Fruit fly (Drosophila melanogaster) whole organism, embryonic: ENCODE data around the gene CG43845.

Experiments
- BtbVII ChIP-seq: fragments of 200-800 bp; sonication (Bioruptor generic); optimal IDR thresholded peaks from 3 replicates; lab custom pipeline; 2017; ENCODE audit warnings: missing biosample characterization, mild to moderate bottlenecking, missing genetic modification characterization
- Bteb2 ChIP-seq: fragments of 200-800 bp; sonication (Bioruptor generic); optimal IDR thresholded peaks from 2 replicates; lab custom pipeline; 2016; ENCODE audit warnings: missing biosample characterization, missing genetic modification characterization
- CG10321 ChIP-seq: fragments of 200-800 bp; sonication (Bioruptor generic); IDR thresholded peaks from 2 replicates; pipeline ENCODE4 v1.3.6; 2022; ENCODE audit warnings: missing biosample characterization, missing genetic modification characterization
- CG11456 ChIP-seq: fragments of 200-800 bp; sonication (Bioruptor generic); IDR thresholded peaks from 3 replicates; pipeline ENCODE4 v1.3.6; 2022; ENCODE audit warnings: missing biosample characterization, missing genetic modification characterization
- CG11560 ChIP-seq: fragments of 200-800 bp; sonication (Bioruptor generic); IDR thresholded peaks from 3 replicates; pipeline ENCODE4 v1.3.6; 2022; ENCODE audit warnings: missing biosample characterization, missing genetic modification characterization
- CG11723 ChIP-seq: fragments of 200-800 bp; sonication (Bioruptor generic); optimal IDR thresholded peaks from 2 replicates; lab custom pipeline; 2017; ENCODE audit warnings: missing biosample characterization, mild to moderate bottlenecking, missing genetic modification characterization
- CG12219 ChIP-seq: fragments of 200-800 bp; sonication (Bioruptor generic); optimal IDR thresholded peaks from 3 replicates; lab custom pipeline; 2018; ENCODE audit warnings: missing biosample characterization, mild to moderate bottlenecking, missing genetic modification characterization
- CG15696 ChIP-seq: fragments of 200-800 bp; sonication (Bioruptor generic); optimal IDR thresholded peaks from 2 replicates; lab custom pipeline; 2019; ENCODE audit warnings: missing biosample characterization, mild to moderate bottlenecking, missing genetic modification characterization, moderate library complexity
- CG17328 ChIP-seq: fragments of 200-800 bp; sonication (Bioruptor generic); IDR thresholded peaks from 2 replicates; pipeline ENCODE4 v1.3.6; 2022; ENCODE audit warnings: missing biosample characterization, missing genetic modification characterization
- CG17612 ChIP-seq: fragments of 200-800 bp; sonication (Bioruptor generic); IDR thresholded peaks from 2 replicates; pipeline ENCODE4 v1.3.6; 2022; ENCODE audit warnings: missing biosample characterization, missing genetic modification characterization
- CG17802 ChIP-seq: fragments of 200-800 bp; sonication (Bioruptor generic); optimal IDR thresholded peaks from 2 replicates; lab custom pipeline; 2018; ENCODE audit warnings: missing biosample characterization, mild to moderate bottlenecking, missing genetic modification characterization, moderate library complexity
- CG17912 ChIP-seq: fragments of 200-800 bp; sonication (Bioruptor generic); optimal IDR thresholded peaks from 2 replicates; lab custom pipeline; 2018; ENCODE audit warnings: missing biosample characterization, mild to moderate bottlenecking, missing genetic modification characterization
- CG2875 ChIP-seq: fragments of 200-800 bp; sonication (Bioruptor generic); optimal IDR thresholded peaks from 2 replicates; lab custom pipeline; 2017; ENCODE audit warnings: missing biosample characterization, mild to moderate bottlenecking, missing genetic modification characterization, missing genetic modification reagents
- CG30020 ChIP-seq: fragments of 200-800 bp; optimal IDR thresholded peaks from 2 replicates; lab custom pipeline; 2019; ENCODE audit warnings: missing biosample characterization, mild to moderate bottlenecking, missing genetic modification characterization, moderate library complexity
- CG30403 ChIP-seq: fragments of 200-800 bp; sonication (Bioruptor generic); optimal IDR thresholded peaks from 3 replicates; lab custom pipeline; 2016; ENCODE audit warnings: missing biosample characterization, missing genetic modification characterization
- CG31224 ChIP-seq: fragments of 200-800 bp; sonication (Bioruptor generic); IDR thresholded peaks from 2 replicates; pipeline ENCODE4 v1.3.6; 2022; ENCODE audit warnings: missing biosample characterization, missing genetic modification characterization
- CG31441 ChIP-seq: fragments of 200-800 bp; sonication (Bioruptor generic); IDR thresholded peaks from 2 replicates; pipeline ENCODE4 v1.3.6; 2022; ENCODE audit warnings: missing biosample characterization, missing genetic modification characterization
- CG3407 ChIP-seq: fragments of 200-800 bp; sonication (Bioruptor generic); optimal IDR thresholded peaks from 2 replicates; lab custom pipeline; 2018; ENCODE audit warnings: missing biosample characterization, mild to moderate bottlenecking, missing genetic modification characterization
- CG3726 ChIP-seq: fragments of 200-800 bp; sonication (Bioruptor generic); IDR thresholded peaks from 3 replicates; pipeline ENCODE4, ENCODE4 v1.3.6; 2022; ENCODE audit warnings: missing biosample characterization, missing genetic modification characterization
- CG43689 ChIP-seq: fragments of 200-800 bp; sonication (Bioruptor generic); IDR thresholded peaks from 2 replicates; pipeline ENCODE4 v1.3.6; 2022; ENCODE audit warnings: missing biosample characterization, missing genetic modification characterization
- CG4617 ChIP-seq: fragments of 200-800 bp; sonication (Bioruptor generic); optimal IDR thresholded peaks from 3 replicates; lab custom pipeline; 2016; ENCODE audit warnings: missing biosample characterization, missing genetic modification characterization, borderline replicate concordance
- CG4730 ChIP-seq: fragments of 200-800 bp; sonication (Bioruptor generic); IDR thresholded peaks from 2 replicates; pipeline ENCODE4 v1.3.6; 2022; ENCODE audit warnings: missing biosample characterization, missing genetic modification characterization
- CG4854 ChIP-seq: fragments of 200-800 bp; sonication (Bioruptor generic); optimal IDR thresholded peaks from 2 replicates; lab custom pipeline; 2016; ENCODE audit warnings: missing biosample characterization, missing genetic modification characterization, inconsistent platforms
- CG5180 ChIP-seq: fragments of 200-800 bp; sonication (Bioruptor generic); optimal IDR thresholded peaks from 3 replicates; lab custom pipeline; 2017; ENCODE audit warnings: missing biosample characterization, missing genetic modification characterization, mild to moderate bottlenecking, moderate library complexity, missing genetic modification reagents
- CG6654 ChIP-seq: fragments of 200-800 bp; sonication (Bioruptor generic); optimal IDR thresholded peaks from 2 replicates; lab custom pipeline; 2017; ENCODE audit warnings: missing biosample characterization, mild to moderate bottlenecking, missing genetic modification characterization
- CG6813 ChIP-seq: fragments of 200-800 bp; sonication (Bioruptor generic); optimal IDR thresholded peaks from 2 replicates; lab custom pipeline; 2017; ENCODE audit warnings: missing biosample characterization, missing genetic modification characterization, mild to moderate bottlenecking, moderate library complexity, missing genetic modification reagents
- CG7839 ChIP-seq: fragments of 200-800 bp; sonication (Bioruptor generic); optimal IDR thresholded peaks from 3 replicates; lab custom pipeline; 2018; ENCODE audit warnings: missing biosample characterization, mild to moderate bottlenecking, missing genetic modification characterization, moderate library complexity
- CG9727 ChIP-seq: fragments of 200-800 bp; sonication (Bioruptor generic); optimal IDR thresholded peaks from 3 replicates; lab custom pipeline; 2017; ENCODE audit warnings: missing biosample characterization, mild to moderate bottlenecking, missing genetic modification characterization
- CTCF ChIP-seq: fragments of 200-800 bp; sonication (Bioruptor generic); optimal IDR thresholded peaks from 2 replicates; lab custom pipeline; 2017; ENCODE audit warnings: missing biosample characterization, mild to moderate bottlenecking, missing genetic modification characterization, moderate library complexity
- Dbx ChIP-seq: fragments of 200-800 bp; sonication (Bioruptor generic); IDR thresholded peaks from 3 replicates; pipeline ENCODE4 v1.3.6; 2022; ENCODE audit warnings: missing biosample characterization, missing genetic modification characterization
- Deaf1 ChIP-seq: fragments of 200-800 bp; optimal IDR thresholded peaks from 3 replicates; lab custom pipeline; 2019; ENCODE audit warnings: missing biosample characterization, mild to moderate bottlenecking, missing genetic modification characterization, moderate library complexity
- Eip74EF ChIP-seq, 2 experiments: fragments of 200-800 bp in 1 of 2; fragments of >200 bp in 1 of 2; sonication (Bioruptor generic) in 1 of 2; optimal IDR thresholded peaks; 2 replicates each; lab custom pipeline; 2017 to 2019; ENCODE audit warnings: missing biosample characterization in 2 of 2, missing genetic modification characterization in 2 of 2, mild to moderate bottlenecking in 1 of 2, moderate library complexity in 1 of 2
- H2.0 ChIP-seq: fragments of 200-800 bp; sonication (Bioruptor generic); IDR thresholded peaks from 2 replicates; pipeline ENCODE4 v1.3.6; 2022; ENCODE audit warnings: missing biosample characterization, missing genetic modification characterization
- HHEX ChIP-seq: fragments of 200-800 bp; sonication (Bioruptor generic); optimal IDR thresholded peaks from 3 replicates; lab custom pipeline; 2017; ENCODE audit warnings: missing biosample characterization, mild to moderate bottlenecking, missing genetic modification characterization, missing genetic modification reagents
- HLH54F ChIP-seq: fragments of 200-800 bp; sonication (Bioruptor generic); optimal IDR thresholded peaks from 3 replicates; lab custom pipeline; 2016; ENCODE audit warnings: missing biosample characterization, missing genetic modification characterization
- Lhr ChIP-seq: fragments of 200-800 bp; sonication (Bioruptor generic); optimal IDR thresholded peaks from 3 replicates; lab custom pipeline; 2017; ENCODE audit warnings: mild to moderate bottlenecking, missing biosample characterization, missing genetic modification reagents, missing genetic modification characterization
- Lpt ChIP-seq: fragments of >200 bp; optimal IDR thresholded peaks from 2 replicates; lab custom pipeline; 2018; ENCODE audit warnings: missing biosample characterization, missing genetic modification characterization
- MBD-R2 ChIP-seq: fragments of 200-800 bp; sonication (Bioruptor generic); IDR thresholded peaks from 2 replicates; pipeline ENCODE4 v1.3.6; 2022; ENCODE audit warnings: missing biosample characterization, missing genetic modification characterization
- Meics ChIP-seq: fragments of 200-800 bp; sonication (Bioruptor generic); optimal IDR thresholded peaks from 2 replicates; lab custom pipeline; 2017; ENCODE audit warnings: missing biosample characterization, mild to moderate bottlenecking, missing genetic modification characterization
- bcd ChIP-seq: fragments of 200-800 bp; sonication (Bioruptor generic); optimal IDR thresholded peaks from 2 replicates; lab custom pipeline; 2017; ENCODE audit warnings: missing biosample characterization, mild to moderate bottlenecking, missing genetic modification characterization
- caup ChIP-seq: fragments of 200-800 bp; sonication (Bioruptor generic); optimal IDR thresholded peaks from 3 replicates; lab custom pipeline; 2017; ENCODE audit warnings: missing biosample characterization, mild to moderate bottlenecking, missing genetic modification characterization, moderate library complexity; ENCODE audit not compliant: severe bottlenecking
- emc ChIP-seq: fragments of 200-800 bp; sonication (Bioruptor generic); optimal IDR thresholded peaks from 2 replicates; lab custom pipeline; 2016; ENCODE audit warnings: missing biosample characterization, missing genetic modification characterization
- eve ChIP-seq, 2 experiments: fragments of >200 bp; optimal IDR thresholded peaks; 2 replicates each; lab custom pipeline; 2017; ENCODE audit warnings: missing biosample characterization in 2 of 2, missing genetic modification characterization in 2 of 2
- grn ChIP-seq: fragments of 200-800 bp; sonication (Bioruptor generic); optimal IDR thresholded peaks from 3 replicates; lab custom pipeline; 2017; ENCODE audit warnings: missing biosample characterization, missing genetic modification characterization
- gsb ChIP-seq: fragments of 200-800 bp; sonication (Bioruptor generic); IDR thresholded peaks from 2 replicates; pipeline ENCODE4 v1.3.6; 2022; ENCODE audit warnings: missing biosample characterization, missing genetic modification characterization
- jumu ChIP-seq: fragments of 200-800 bp; sonication (Bioruptor generic); optimal IDR thresholded peaks from 3 replicates; lab custom pipeline; 2016; ENCODE audit warnings: missing biosample characterization, missing genetic modification characterization
- odd ChIP-seq: fragments of 200-800 bp; sonication (Bioruptor generic); optimal IDR thresholded peaks from 2 replicates; lab custom pipeline; 2017; ENCODE audit warnings: missing biosample characterization, mild to moderate bottlenecking, missing genetic modification characterization
- ro ChIP-seq: fragments of 200-800 bp; sonication (Bioruptor generic); IDR thresholded peaks from 2 replicates; pipeline ENCODE4 v1.3.6; 2022; ENCODE audit warnings: missing biosample characterization, missing genetic modification characterization
- so ChIP-seq: fragments of 200-800 bp; sonication (Bioruptor generic); IDR thresholded peaks from 3 replicates; pipeline ENCODE4 v1.3.6; 2022; ENCODE audit warnings: missing biosample characterization, missing genetic modification characterization
- stc ChIP-seq: fragments of 200-800 bp; sonication (Bioruptor generic); IDR thresholded peaks from 2 replicates; pipeline ENCODE4 v1.3.6; 2022; ENCODE audit warnings: missing biosample characterization, missing genetic modification characterization
- ttk ChIP-seq: fragments of 200-800 bp; sonication (Bioruptor generic); IDR thresholded peaks from 2 replicates; pipeline ENCODE4 v2.1.2; 2022; ENCODE audit warnings: missing biosample characterization, missing genetic modification characterization

The CG43845 gene

DNA sequence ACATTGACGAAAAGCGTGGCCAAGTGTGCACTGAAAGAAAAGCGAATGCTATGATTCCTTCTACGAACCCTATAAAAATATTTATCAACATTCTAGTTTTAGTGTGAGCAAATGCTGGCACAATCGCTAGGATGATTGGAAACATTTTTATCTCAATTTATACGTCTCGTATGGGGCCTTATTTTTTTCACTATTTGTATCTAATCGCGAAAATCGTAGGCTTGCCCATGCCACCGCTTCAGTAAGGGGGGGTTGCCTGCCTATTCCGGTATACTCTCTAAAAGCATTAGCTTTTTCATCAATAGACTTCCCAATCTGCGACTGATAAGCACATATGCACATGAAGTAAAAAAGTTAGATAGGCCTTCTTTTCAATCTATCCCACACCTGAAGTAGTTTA is 42.7 kb upstream of the CG43845 start (continued):
- TF ChIP-seq CG30403 (GFP tag; lab: Kevin White, UChicago) (peak; percentile 71), CG11723 (GFP tag; lab: Kevin White, UChicago) (peak; percentile 62), CG17612 (GFP tag; lab: Robert Waterston, UW) (peak; percentile 69), Eip74EF (GFP tag; optimal IDR thresholded peaks at IDR 0.05; lab: Kevin White, UChicago) (peak in 1 of 2 experiments; percentile 59), ttk (GFP tag; lab: Robert Waterston, UW) (peak; percentile 84), HLH54F (GFP tag; lab: Kevin White, UChicago) (peak; percentile 80), CG2875 (GFP tag; lab: Kevin White, UChicago) (peak; percentile 40), CG5180 (peak; percentile 47), Meics (GFP tag; lab: Kevin White, UChicago) (peak; percentile 79), eve (GFP tag; optimal IDR thresholded peaks at IDR 0.05; lab: Kevin White, UChicago) (no peak), CG4854 (GFP tag; lab: Kevin White, UChicago) (peak; percentile 50), Lpt (no peak), CG17912 (GFP tag; lab: Kevin White, UChicago) (no peak), CG9727 (GFP tag; lab: Kevin White, UChicago) (peak; percentile 77), CG3726 (GFP tag; lab: Robert Waterston, UW) (peak; percentile 72; the same call in 1 of the 3 replicates), bcd (GFP tag; lab: Kevin White, UChicago) (peak; percentile 80), caup (peak; percentile 85), jumu (GFP tag; lab: Kevin White, UChicago) (peak; percentile 79), CG7839 (tag; lab: Kevin White, UChicago) (no peak), CG12219 (GFP tag; lab: Kevin White, UChicago) (peak; percentile 80), CG30020 (tag; lab: Kevin White, UChicago) (no peak), CTCF (peak; percentile 14), CG43689 (GFP tag; lab: Robert Waterston, UW) (peak; percentile 53; the same call in 1 of the 2 replicates), so (peak; percentile 76), CG11560 (peak; percentile 55; the same call in 1 of the 3 replicates), CG31224 (GFP tag; lab: Robert Waterston, UW) (peak; percentile 72), BtbVII (GFP tag; lab: Kevin White, UChicago) (peak; percentile 62), grn (GFP tag; lab: Kevin White, UChicago) (peak; percentile 92), H2.0 (peak; percentile 85), Bteb2 (GFP tag; lab: Kevin White, UChicago) (peak; percentile 31), CG3407 (GFP tag; lab: Kevin White, UChicago) (peak; percentile 68), Dbx (peak; percentile 85), CG17328 (GFP tag; lab: Robert Waterston, UW) (peak; percentile 80), HHEX (peak; percentile 80), CG31441 (GFP tag; lab: Robert Waterston, UW) (no peak; the same call in 1 of the 2 replicates), CG11456 (peak; percentile 83), CG4730 (GFP tag; lab: Robert Waterston, UW) (peak; percentile 80), MBD-R2 (peak; percentile 66), CG6813 (GFP tag; lab: Kevin White, UChicago) (peak; percentile 76), ro (GFP tag; lab: Robert Waterston, UW) (peak; percentile 36; the same call in 1 of the 2 replicates), CG15696 (tag; lab: Kevin White, UChicago) (no peak), odd (peak; percentile 57), emc (GFP tag; lab: Kevin White, UChicago) (peak; percentile 63), CG10321 (peak; percentile 41; the same call in 1 of the 2 replicates), stc (GFP tag; lab: Robert Waterston, UW) (peak; percentile 84), Lhr (GFP tag; lab: Kevin White, UChicago) (peak; percentile 30), CG17802 (peak; percentile 59), gsb (GFP tag; lab: Robert Waterston, UW) (peak; percentile 59), CG6654 (GFP tag; lab: Kevin White, UChicago) (peak; percentile 19), Deaf1 (peak; percentile 25), CG4617 (no peak)
